Fruit fly (Drosophila melanogaster) whole organism, pupa: ENCODE data around the gene CG6006.

ENCODE experiments used
- CG14655 ChIP-seq: fragments of 200-800 bp; sonication (Bioruptor generic); optimal IDR thresholded peaks from 3 replicates; lab custom pipeline; 2017; ENCODE audit warnings: mild to moderate bottlenecking, missing biosample characterization, missing genetic modification reagents, missing genetic modification characterization
- CG15710 ChIP-seq: fragments of 200-800 bp; sonication (Bioruptor generic); optimal IDR thresholded peaks from 2 replicates; lab custom pipeline; 2018; ENCODE audit warnings: missing biosample characterization, mild to moderate bottlenecking, missing genetic modification characterization, moderate library complexity
- CG17806 ChIP-seq: fragments of 200-800 bp; sonication (Bioruptor generic); optimal IDR thresholded peaks from 2 replicates; lab custom pipeline; 2018; ENCODE audit warnings: missing biosample characterization, mild to moderate bottlenecking, missing genetic modification characterization, moderate library complexity
- CG32121 ChIP-seq: fragments of 200-800 bp; sonication (Bioruptor generic); IDR thresholded peaks from 2 replicates; pipeline ENCODE4 v1.3.6; 2022; ENCODE audit warnings: missing biosample characterization, missing genetic modification characterization
- CG8159 ChIP-seq: fragments of 200-800 bp; sonication (Bioruptor generic); optimal IDR thresholded peaks from 3 replicates; lab custom pipeline; 2018; ENCODE audit warnings: missing biosample characterization, mild to moderate bottlenecking, missing genetic modification characterization, moderate library complexity
- CG9948 ChIP-seq: fragments of 200-800 bp; sonication (Bioruptor generic); optimal IDR thresholded peaks from 2 replicates; lab custom pipeline; 2018; ENCODE audit warnings: missing biosample characterization, mild to moderate bottlenecking, missing genetic modification characterization, moderate library complexity
- D1 ChIP-seq: fragments of 200-800 bp; sonication (Bioruptor generic); optimal IDR thresholded peaks from 2 replicates; lab custom pipeline; 2018; ENCODE audit warnings: missing biosample characterization, mild to moderate bottlenecking, missing genetic modification characterization, moderate library complexity
- EcR ChIP-seq: fragments of 200-800 bp; sonication (Bioruptor generic); optimal IDR thresholded peaks from 3 replicates; lab custom pipeline; 2019; ENCODE audit warnings: missing biosample characterization, missing genetic modification characterization, mild to moderate bottlenecking, moderate library complexity, missing genetic modification reagents
- Snoo ChIP-seq: fragments of 200-800 bp; sonication (Bioruptor generic); optimal IDR thresholded peaks from 3 replicates; lab custom pipeline; 2017; ENCODE audit warnings: missing biosample characterization, mild to moderate bottlenecking, missing genetic modification characterization, inconsistent platforms
- fd96Ca ChIP-seq: fragments of 200-800 bp; sonication (Bioruptor generic); IDR thresholded peaks from 3 replicates; pipeline ENCODE4 v1.3.6; 2022; ENCODE audit warnings: missing biosample characterization, missing genetic modification characterization

DNA sequence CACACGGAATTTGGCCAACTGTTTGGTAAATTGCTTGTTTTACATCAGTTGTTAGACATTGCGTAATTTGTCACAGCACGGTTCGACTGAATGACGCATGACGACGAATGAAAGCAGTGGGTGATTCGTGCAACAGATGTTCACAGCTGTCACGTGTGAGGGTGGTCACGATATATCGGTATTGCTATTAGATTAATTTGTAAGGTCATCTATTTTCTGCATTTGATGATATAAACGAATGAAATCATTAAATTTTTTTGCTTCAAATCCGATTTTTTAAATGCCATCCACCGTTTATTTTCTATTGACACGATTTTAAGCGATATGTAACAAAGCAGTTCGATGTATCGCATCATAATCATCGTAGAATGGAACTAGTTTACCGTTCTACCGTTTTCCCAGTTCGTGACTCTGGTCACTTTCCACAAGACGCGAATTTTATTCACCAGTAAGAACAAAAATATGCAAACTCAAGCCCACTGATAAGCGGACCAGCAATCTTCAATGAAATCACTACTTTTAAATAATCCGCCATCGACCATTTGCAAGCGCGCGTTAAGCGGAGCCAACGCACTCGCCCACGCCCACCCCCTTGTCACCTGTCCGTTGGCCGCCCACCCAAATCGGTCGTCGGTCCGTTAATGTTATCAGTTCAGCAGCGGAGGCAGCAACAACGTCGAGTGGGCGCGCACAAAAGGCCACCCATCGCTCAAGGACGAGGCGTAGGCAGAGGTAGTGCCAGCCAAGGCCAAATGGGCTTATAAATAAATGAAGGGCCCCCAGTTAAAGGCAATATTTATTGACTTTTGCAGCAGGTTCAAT, 7.9 kb upstream of the CG6006 start, which contains the start of the genes Mic26-27 and CG5916:
- TF ChIP-seq CG17806 (peak; percentile 3), EcR (GFP tag; lab: Kevin White, UChicago) (peak; percentile 56), CG14655 (no peak), fd96Ca (GFP tag; lab: Robert Waterston, UW) (peak; percentile 86), Snoo (peak; percentile 29), D1 (no peak), CG32121 (peak; percentile 47; the same call in 1 of the 2 replicates), CG9948 (tag; lab: Kevin White, UChicago) (no peak), CG8159 (peak; percentile 35), CG15710 (tag; lab: Kevin White, UChicago) (peak; percentile 34)
